Fruit fly (Drosophila melanogaster): ENCODE data around the gene Nuf2.
A peak's percentile ranks its signal among the peaks of the same experiment; 100 is the strongest.

The Nuf2 gene

dm6 chr2L:7065687-7066086 lies at the start of gene Nuf2 (continued):
- no peak for TF ChIP-seq vfl (GFP tag; optimal IDR thresholded peaks at IDR 0.05)
- TF ChIP-seq ac (GFP tag; optimal IDR thresholded peaks at IDR 0.05), result no peak
- no peak for TF ChIP-seq pfk (GFP tag; optimal IDR thresholded peaks at IDR 0.05)
- TF ChIP-seq CG4820 (GFP tag; optimal IDR thresholded peaks at IDR 0.05), result no peak
- no peak for TF ChIP-seq CG15479 (GFP tag; optimal IDR thresholded peaks at IDR 0.05)
- no peak for TF ChIP-seq gce (GFP tag; IDR thresholded peaks at IDR 0.05)
- TF ChIP-seq Dp (GFP tag; optimal IDR thresholded peaks at IDR 0.05), result peak; percentile 80
- no peak for TF ChIP-seq scrt (GFP tag; optimal IDR thresholded peaks at IDR 0.05)
- no peak for TF ChIP-seq CG18599 (GFP tag; optimal IDR thresholded peaks at IDR 0.05)
- TF ChIP-seq CG17568 (GFP tag; optimal IDR thresholded peaks at IDR 0.05), result no peak
- peak; percentile 89 for TF ChIP-seq E2f2 (GFP tag; IDR thresholded peaks at IDR 0.05)
- no peak for TF ChIP-seq CG11560 (tag; IDR thresholded peaks at IDR 0.05)
- TF ChIP-seq Abd-B (GFP tag; optimal IDR thresholded peaks at IDR 0.05), result no peak
- TF ChIP-seq NK7.1 (GFP tag; optimal IDR thresholded peaks at IDR 0.05), result no peak
- TF ChIP-seq Dfd (GFP tag; optimal IDR thresholded peaks at IDR 0.05), result no peak
- TF ChIP-seq toy (GFP tag; IDR thresholded peaks at IDR 0.05), result no peak
- TF ChIP-seq stwl (tag; optimal IDR thresholded peaks at IDR 0.05), result peak; percentile 70
- TF ChIP-seq CG16863 (GFP tag; optimal IDR thresholded peaks at IDR 0.05), result no peak
- no peak for TF ChIP-seq hb (GFP tag; IDR thresholded peaks at IDR 0.05; ENCODE audit: partially characterized antibody)
- no peak for TF ChIP-seq Antp (GFP tag; optimal IDR thresholded peaks at IDR 0.05)
- no peak for TF ChIP-seq seq (GFP tag; IDR thresholded peaks at IDR 0.05)
- TF ChIP-seq CG17186 (GFP tag; optimal IDR thresholded peaks at IDR 0.05), result peak; percentile 25
- TF ChIP-seq onecut (GFP tag; IDR thresholded peaks at IDR 0.05), result no peak
- no peak for TF ChIP-seq Scr (GFP tag; IDR thresholded peaks at IDR 0.05; ENCODE audit: partially characterized antibody)
- no peak for TF ChIP-seq ham (GFP tag; IDR thresholded peaks at IDR 0.05)
- peak; percentile 84 for TF ChIP-seq Sry-β (GFP tag; optimal IDR thresholded peaks at IDR 0.05)
- no peak for TF ChIP-seq CG11456 (GFP tag; IDR thresholded peaks at IDR 0.05)
- TF ChIP-seq inv (GFP tag; IDR thresholded peaks at IDR 0.05; ENCODE audit: partially characterized antibody), result no peak
- no peak for TF ChIP-seq CG8089 (GFP tag; optimal IDR thresholded peaks at IDR 0.05)
- no peak for TF ChIP-seq slp2 (GFP tag; optimal IDR thresholded peaks at IDR 0.05)
- no peak for TF ChIP-seq sna (GFP tag; IDR thresholded peaks at IDR 0.05; ENCODE audit: partially characterized antibody)
- peak; percentile 98 for TF ChIP-seq Myb (GFP tag; optimal IDR thresholded peaks at IDR 0.05)
- no peak for TF ChIP-seq CG15269 (tag; optimal IDR thresholded peaks at IDR 0.05)
- no peak for TF ChIP-seq Hr39 (optimal IDR thresholded peaks at IDR 0.05)
- TF ChIP-seq Dll (GFP tag; IDR thresholded peaks at IDR 0.05; ENCODE audit: partially characterized antibody), result no peak
- no peak for TF ChIP-seq CG1792 (GFP tag; optimal IDR thresholded peaks at IDR 0.05)
- TF ChIP-seq dimm (GFP tag; IDR thresholded peaks at IDR 0.05), result no peak
- TF ChIP-seq caup (GFP tag; optimal IDR thresholded peaks at IDR 0.05; ENCODE audit: severe bottlenecking), result no peak
- no peak for TF ChIP-seq CG18619 (GFP tag; optimal IDR thresholded peaks at IDR 0.05)
- TF ChIP-seq salm (tag; optimal IDR thresholded peaks at IDR 0.05), result no peak
- TF ChIP-seq Mrtf (GFP tag; IDR thresholded peaks at IDR 0.05), result no peak
- no peak for TF ChIP-seq fu2 (GFP tag; optimal IDR thresholded peaks at IDR 0.05)
- TF ChIP-seq CG8281 (tag; optimal IDR thresholded peaks at IDR 0.05), result no peak
- 0 out of 2 replicates have a peak, but pooled peaks have one; percentile 21 for TF ChIP-seq CG32532 (GFP tag; IDR thresholded peaks at IDR 0.05)
- no peak for TF ChIP-seq jigr1 (GFP tag; IDR thresholded peaks at IDR 0.05)
- no peak for TF ChIP-seq peb (GFP tag; IDR thresholded peaks at IDR 0.05)
- TF ChIP-seq Ptx1 (GFP tag; IDR thresholded peaks at IDR 0.05), result no peak
- no peak for TF ChIP-seq CG7963 (GFP tag; IDR thresholded peaks at IDR 0.05; ENCODE audit: partially characterized antibody)
- no peak for TF ChIP-seq CG12744 (GFP tag; optimal IDR thresholded peaks at IDR 0.05)
- TF ChIP-seq zen2 (GFP tag; IDR thresholded peaks at IDR 0.05; ENCODE audit: partially characterized antibody), result no peak
- no peak for TF ChIP-seq wek (GFP tag; optimal IDR thresholded peaks at IDR 0.05)
- TF ChIP-seq Six4 (GFP tag; optimal IDR thresholded peaks at IDR 0.05), result no peak

All from whole organism, embryonic.